Fruit fly (Drosophila melanogaster) whole organism, prepupa: Measurements from ENCODE around the gene Mo25.

Experiments
- Blimp-1 ChIP-seq: fragments of 200-800 bp; sonication (Bioruptor generic); optimal IDR thresholded peaks from 3 replicates; lab custom pipeline; 2017; ENCODE audit warnings: missing biosample characterization, missing genetic modification characterization, mild to moderate bottlenecking, moderate library complexity, missing genetic modification reagents
- CG6792 ChIP-seq: fragments of 200-800 bp; sonication (Bioruptor generic); optimal IDR thresholded peaks from 3 replicates; lab custom pipeline; 2016; ENCODE audit warnings: missing biosample characterization, missing genetic modification characterization
- Sox14 ChIP-seq: fragments of 200-800 bp; sonication (Bioruptor generic); optimal IDR thresholded peaks from 3 replicates; lab custom pipeline; 2016; ENCODE audit warnings: missing biosample characterization, missing genetic modification characterization
- esn ChIP-seq: fragments of 200-800 bp; sonication (Bioruptor generic); optimal IDR thresholded peaks from 2 replicates; lab custom pipeline; 2016; ENCODE audit warnings: missing biosample characterization, mild to moderate bottlenecking, missing genetic modification characterization, moderate library complexity

DNA sequence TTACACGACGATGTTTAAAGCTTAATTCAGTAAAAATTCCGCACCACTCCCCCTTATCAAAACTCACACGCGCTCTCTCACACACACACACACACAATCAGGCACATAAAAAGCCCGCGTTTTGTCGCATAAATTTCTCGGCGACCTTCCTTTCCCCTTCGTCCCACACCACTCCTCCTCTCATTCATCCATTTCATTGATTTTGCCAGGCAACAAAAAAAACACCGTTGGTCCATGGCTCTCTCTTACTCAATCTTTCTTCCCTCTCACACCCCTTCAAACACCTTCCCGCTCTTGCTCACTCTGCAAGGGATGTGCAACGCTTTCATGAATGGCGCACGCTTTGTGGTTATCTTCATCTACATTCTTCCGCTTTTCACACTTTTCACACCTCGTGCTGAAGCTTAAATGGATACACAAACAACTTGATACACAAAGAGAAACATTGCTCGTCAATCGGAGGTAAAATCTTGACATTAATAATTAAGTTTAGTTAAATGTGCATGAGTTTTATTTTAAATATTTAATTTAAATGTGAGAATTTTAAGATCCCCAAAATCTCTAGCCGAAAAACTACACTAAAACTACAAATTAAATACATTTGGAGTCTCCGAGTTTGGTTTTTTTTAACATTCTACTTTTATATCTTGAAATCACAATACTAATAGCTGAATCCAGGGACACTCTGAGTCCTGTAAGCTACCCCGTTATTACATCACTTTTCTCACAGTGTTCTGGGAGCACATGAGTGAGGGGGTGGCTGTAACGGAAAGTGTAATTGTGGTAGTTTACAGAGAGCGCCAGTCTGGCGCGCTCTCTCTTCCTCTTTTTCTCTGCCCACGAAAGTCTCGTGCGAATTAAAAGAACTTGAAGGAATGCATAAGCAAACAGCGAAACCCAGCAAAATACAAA, 44.9 kb upstream of the Mo25 start:
- TF ChIP-seq esn (GFP tag; lab: Kevin White, UChicago), result peak; percentile 97
- TF ChIP-seq Blimp-1 (GFP tag; lab: Kevin White, UChicago), result peak; percentile 89
- TF ChIP-seq Sox14 (GFP tag; lab: Kevin White, UChicago), result peak; percentile 94
- TF ChIP-seq CG6792, result peak; percentile 96
